Worm (Caenorhabditis elegans) whole organism, L4 larva: ENCODE measurements around the gene fbxa-80.
"Not testable (repeated sequence)": the region's sequence is repeated elsewhere in the genome, so short reads cannot be mapped to it uniquely, and the experiment has no call there.

Experiments used
- F37D6.2 ChIP-seq: sonication (generic microtip); optimal IDR thresholded peaks from 2 replicates; lab custom pipeline; 2016; ENCODE audit warnings: mild to moderate bottlenecking, missing genetic modification characterization, missing compliant biosample characterization
- F49E8.2 ChIP-seq: sonication (generic microtip); optimal IDR thresholded peaks from 2 replicates; lab custom pipeline; 2016; ENCODE audit warnings: missing compliant biosample characterization, mild to moderate bottlenecking, missing genetic modification characterization, borderline replicate concordance
- ZK546.5 ChIP-seq, 2 experiments: sonication (generic microtip); optimal IDR thresholded peaks; 2 replicates each; lab custom pipeline; 2017; ENCODE audit warnings: missing biosample characterization in 2 of 2, missing genetic modification characterization in 2 of 2
- aha-1 ChIP-seq: fragments of 150-350 bp; peaks from one replicate; lab custom pipeline; 2014; ENCODE audit warnings: missing biosample characterization, missing genetic modification characterization
- attf-4 ChIP-seq: sonication (generic microtip); optimal IDR thresholded peaks from 3 replicates; lab custom pipeline; 2017; ENCODE audit warnings: missing biosample characterization, missing genetic modification characterization
- ceh-32 ChIP-seq: sonication (generic microtip); optimal IDR thresholded peaks from 2 replicates; lab custom pipeline; 2016; ENCODE audit warnings: mild to moderate bottlenecking, missing genetic modification characterization, missing compliant biosample characterization; ENCODE audit not compliant: poor library complexity
- ceh-62 ChIP-seq: sonication (generic microtip); optimal IDR thresholded peaks from 2 replicates; lab custom pipeline; 2017; ENCODE audit warnings: missing biosample characterization, missing genetic modification characterization
- daf-12 ChIP-seq: fragments of 150-350 bp; optimal IDR thresholded peaks from 2 replicates; lab custom pipeline; 2014; ENCODE audit warnings: missing biosample characterization, missing genetic modification reagents, missing genetic modification characterization
- daf-16 ChIP-seq, 3 experiments: sonication (generic microtip); optimal IDR thresholded peaks; 2 replicates each; lab custom pipeline; 2016 to 2017; ENCODE audit warnings: missing genetic modification characterization in 3 of 3, missing genetic modification reagents in 3 of 3, mild to moderate bottlenecking in 2 of 3, missing compliant biosample characterization in 2 of 3, missing biosample characterization in 1 of 3, moderate library complexity in 1 of 3
- daf-19 ChIP-seq: fragments of 200-800 bp; sonication (Bioruptor generic); conservative IDR thresholded peaks from 2 replicates; pipeline ENCODE4 v1.3.6; 2022; ENCODE audit warnings: missing genetic modification characterization, missing compliant biosample characterization
- daf-8 ChIP-seq: fragments of 200-800 bp; sonication (Bioruptor generic); IDR thresholded peaks from 2 replicates; pipeline ENCODE4 v1.3.6; 2022; ENCODE audit warnings: missing genetic modification characterization, missing compliant biosample characterization
- dmd-6 ChIP-seq: fragments of 200-800 bp; sonication (Bioruptor generic); IDR thresholded peaks from 2 replicates; pipeline ENCODE4 v1.3.6; 2022; ENCODE audit warnings: missing genetic modification reagents, missing genetic modification characterization, missing compliant biosample characterization
- egl-27 ChIP-seq: sonication (generic microtip); optimal IDR thresholded peaks from 3 replicates; lab custom pipeline; 2017; ENCODE audit warnings: missing biosample characterization, missing genetic modification reagents, missing genetic modification characterization
- fkh-10 ChIP-seq: fragments of 150-350 bp; optimal IDR thresholded peaks from 2 replicates; lab custom pipeline; 2014; ENCODE audit warnings: missing biosample characterization, missing genetic modification reagents, missing genetic modification characterization
- hif-1 ChIP-seq, 2 experiments: sonication (generic microtip); optimal IDR thresholded peaks; 2 replicates each; lab custom pipeline; 2016 to 2017; ENCODE audit warnings: missing compliant biosample characterization in 2 of 2, missing genetic modification characterization in 2 of 2, missing genetic modification reagents in 2 of 2, missing genotype in 2 of 2, mild to moderate bottlenecking in 1 of 2
- hlh-11 ChIP-seq: fragments of 200-800 bp; sonication (Bioruptor generic); optimal IDR thresholded peaks from 2 replicates; lab custom pipeline; 2018; ENCODE audit warnings: mild to moderate bottlenecking, missing genetic modification characterization, missing compliant biosample characterization
- hmg-1.1 ChIP-seq: fragments of 200-800 bp; sonication (Bioruptor generic); IDR thresholded peaks from 2 replicates; pipeline ENCODE4 v1.3.6; 2022; ENCODE audit warnings: missing genetic modification reagents, missing genetic modification characterization, missing compliant biosample characterization
- lin-38 ChIP-seq: fragments of 200-800 bp; sonication (Bioruptor generic); IDR thresholded peaks from 2 replicates; pipeline ENCODE4 v1.3.6; 2022; ENCODE audit warnings: missing genetic modification reagents, missing genetic modification characterization, missing compliant biosample characterization
- lin-39 ChIP-seq: fragments of 150-350 bp; optimal IDR thresholded peaks from 2 replicates; lab custom pipeline; 2014; ENCODE audit warnings: missing biosample characterization, missing genetic modification reagents, missing genetic modification characterization
- lir-3 ChIP-seq: sonication (generic microtip); optimal IDR thresholded peaks from 2 replicates; lab custom pipeline; 2016; ENCODE audit warnings: mild to moderate bottlenecking, missing genetic modification characterization, missing compliant biosample characterization
- lsy-2 ChIP-seq, 2 experiments: fragments of 150-350 bp in 1 of 2; sonication (generic microtip) in 1 of 2; optimal IDR thresholded peaks; 2 replicates each; lab custom pipeline; 2014 to 2017; ENCODE audit warnings: missing biosample characterization in 2 of 2, missing genetic modification characterization in 2 of 2
- mep-1 ChIP-seq: fragments of 150-350 bp; sonication (generic microtip); optimal IDR thresholded peaks from 3 replicates; lab custom pipeline; 2014; ENCODE audit warnings: missing biosample characterization, missing genetic modification characterization
- mxl-3 ChIP-seq: fragments of 200-800 bp; sonication (Bioruptor generic); optimal IDR thresholded peaks from 2 replicates; lab custom pipeline; 2018; ENCODE audit warnings: mild to moderate bottlenecking, missing genetic modification characterization, missing compliant biosample characterization
- nhr-11 ChIP-seq: fragments of 150-350 bp; optimal IDR thresholded peaks from 2 replicates; lab custom pipeline; 2014; ENCODE audit warnings: missing biosample characterization, missing genetic modification characterization
- nhr-25 ChIP-seq: sonication (generic microtip); optimal IDR thresholded peaks from 2 replicates; lab custom pipeline; 2017; ENCODE audit warnings: missing genetic modification characterization, mild to moderate bottlenecking, missing compliant biosample characterization, antibody characterized with exemption, moderate library complexity, borderline replicate concordance; ENCODE audit not compliant: insufficient read depth
- nhr-28 ChIP-seq: fragments of 150-350 bp; optimal IDR thresholded peaks from 2 replicates; lab custom pipeline; 2014; ENCODE audit warnings: missing biosample characterization, missing genetic modification characterization
- nhr-42 ChIP-seq: fragments of 200-800 bp; sonication (Bioruptor generic); IDR thresholded peaks from 2 replicates; pipeline ENCODE4 v1.3.6; 2022; ENCODE audit warnings: missing genetic modification characterization, missing compliant biosample characterization
- nhr-6 ChIP-seq: fragments of 150-350 bp; optimal IDR thresholded peaks from 2 replicates; lab custom pipeline; 2014; ENCODE audit warnings: missing biosample characterization, missing genetic modification characterization
- nhr-77 ChIP-seq: fragments of 150-350 bp; optimal IDR thresholded peaks from 2 replicates; lab custom pipeline; 2014; ENCODE audit warnings: missing biosample characterization, missing genetic modification characterization
- pqm-1 ChIP-seq: sonication (generic microtip); optimal IDR thresholded peaks from 2 replicates; lab custom pipeline; 2017; ENCODE audit warnings: missing biosample characterization, missing genetic modification characterization
- rbr-2 ChIP-seq: sonication (generic microtip); optimal IDR thresholded peaks from 2 replicates; lab custom pipeline; 2016; ENCODE audit warnings: missing genotype, missing genetic modification characterization, missing compliant biosample characterization
- sdz-12 ChIP-seq: fragments of 200-800 bp; sonication (Bioruptor generic); optimal IDR thresholded peaks from 2 replicates; lab custom pipeline; 2018; ENCODE audit warnings: mild to moderate bottlenecking, missing genetic modification characterization, missing compliant biosample characterization
- set-16 ChIP-seq: fragments of 200-800 bp; sonication (Bioruptor generic); IDR thresholded peaks from 2 replicates; pipeline ENCODE4 v1.3.6; 2022; ENCODE audit warnings: missing genetic modification reagents, missing genetic modification characterization, missing compliant biosample characterization
- skn-1 ChIP-seq: fragments of 150-350 bp; optimal IDR thresholded peaks from 2 replicates; lab custom pipeline; 2014; ENCODE audit warnings: missing biosample characterization, missing genetic modification characterization
- unc-130 ChIP-seq: sonication (generic microtip); optimal IDR thresholded peaks from 2 replicates; lab custom pipeline; 2016; ENCODE audit warnings: missing genetic modification reagents, missing genetic modification characterization, missing compliant biosample characterization
- unc-39 ChIP-seq: sonication (generic microtip); optimal IDR thresholded peaks from 2 replicates; lab custom pipeline; 2017; ENCODE audit warnings: missing biosample characterization, missing genetic modification characterization
- zag-1 ChIP-seq: fragments of 150-350 bp; optimal IDR thresholded peaks from 2 replicates; lab custom pipeline; 2014; ENCODE audit warnings: missing biosample characterization, missing genetic modification characterization
- zip-11 ChIP-seq: fragments of 200-800 bp; sonication (Bioruptor generic); IDR thresholded peaks from 2 replicates; pipeline ENCODE4 v1.3.6; 2022; ENCODE audit warnings: missing genetic modification characterization, missing compliant biosample characterization

The fbxa-80 gene

ce11 chrIII:1315038-1315437, at the start of gene fbxa-80, which contains the start of gene fbxa-19:
fbxa-80 (minus strand) TSS chrIII:1315210.
fbxa-19 (plus strand) TSS chrIII:1315401.
- peak; percentile 46 for TF ChIP-seq dmd-6 (GFP tag; lab: Robert Waterston, UW)
- TF ChIP-seq F49E8.2 (tag; lab: Kevin White, UChicago): no peak
- TF ChIP-seq pqm-1 (tag; lab: Kevin White, UChicago): peak; percentile 80
- no peak for TF ChIP-seq lin-38 (GFP tag; lab: Robert Waterston, UW)
- no peak for TF ChIP-seq nhr-77 (tag; lab: Kevin White, UChicago)
- no peak for TF ChIP-seq hmg-1.1
- no peak for TF ChIP-seq ceh-62 (tag; lab: Kevin White, UChicago)
- TF ChIP-seq nhr-6 (tag; lab: Kevin White, UChicago): no peak
- no peak for TF ChIP-seq nhr-11
- no peak for TF ChIP-seq fkh-10 (GFP tag; lab: Kevin White, UChicago)
- TF ChIP-seq daf-12 (tag; lab: Kevin White, UChicago): no peak
- no peak for TF ChIP-seq zag-1 (tag; lab: Kevin White, UChicago)
- no peak for TF ChIP-seq skn-1 (tag; lab: Kevin White, UChicago)
- TF ChIP-seq daf-16 (GFP tag; optimal IDR thresholded peaks at IDR 0.05; lab: Kevin White, UChicago): no peak
- TF ChIP-seq daf-16 (tag; optimal IDR thresholded peaks at IDR 0.05; lab: Kevin White, UChicago): peak; percentile 56
- no peak for TF ChIP-seq ZK546.5 (tag; optimal IDR thresholded peaks at IDR 0.05; lab: Kevin White, UChicago)
- TF ChIP-seq nhr-28 (tag; lab: Kevin White, UChicago): peak; percentile 77
- TF ChIP-seq set-16 (GFP tag; lab: Robert Waterston, UW): no peak
- no peak for TF ChIP-seq mep-1 (tag; lab: Kevin White, UChicago)
- no peak for TF ChIP-seq lin-39 (tag; lab: Kevin White, UChicago)
- no peak for TF ChIP-seq lsy-2 (tag; optimal IDR thresholded peaks at IDR 0.05; lab: Kevin White, UChicago)
- no peak for TF ChIP-seq ceh-32 (tag; lab: Kevin White, UChicago)
- TF ChIP-seq zip-11 (GFP tag; lab: Robert Waterston, UW): no peak
- no peak for TF ChIP-seq unc-130 (GFP tag; lab: Kevin White, UChicago)
- no peak for TF ChIP-seq F37D6.2
- no peak for TF ChIP-seq nhr-25 (tag; lab: Kevin White, UChicago)
- peak; percentile 20 for TF ChIP-seq hlh-11

DNA sequence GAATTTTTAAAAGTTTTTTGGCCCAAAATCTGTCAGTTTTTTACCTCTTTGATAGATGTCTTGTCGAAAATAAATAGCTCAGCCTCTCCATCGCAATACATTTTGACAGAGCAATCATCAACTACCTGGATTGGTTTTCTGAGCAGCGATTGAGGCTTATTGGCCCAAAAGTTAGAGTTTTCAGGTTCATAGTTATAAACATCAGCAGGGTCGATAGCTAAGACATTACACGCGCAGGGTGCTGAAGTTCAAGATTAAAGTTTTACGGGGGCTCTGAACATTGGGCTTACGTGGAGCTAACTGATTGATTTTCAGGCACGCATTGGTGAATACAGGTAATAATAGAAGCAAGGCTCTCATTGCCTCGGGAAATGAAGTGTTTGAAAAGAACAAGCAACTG, 44.7 kb upstream of the fbxa-80 start, which contains the start of gene Y82E9BR.9:
TSS of gene Y82E9BR.9 (minus strand) at position 101 of the 400 bp plus-strand sequence.
- no peak for TF ChIP-seq aha-1
- TF ChIP-seq egl-27 (tag; lab: Kevin White, UChicago): no peak
- no peak for TF ChIP-seq daf-8 (GFP tag; lab: Robert Waterston, UW)
- TF ChIP-seq attf-4: no peak
- TF ChIP-seq hif-1 (tag; optimal IDR thresholded peaks at IDR 0.05; lab: Kevin White, UChicago): no peak
- TF ChIP-seq mxl-3 (GFP tag; lab: Kevin White, UChicago): no peak
- no peak for TF ChIP-seq daf-19 (GFP tag; lab: Robert Waterston, UW)
- TF ChIP-seq nhr-42 (GFP tag; lab: Robert Waterston, UW): no peak
- no peak for TF ChIP-seq lir-3 (tag; lab: Kevin White, UChicago)
- TF ChIP-seq unc-39: no peak

DNA sequence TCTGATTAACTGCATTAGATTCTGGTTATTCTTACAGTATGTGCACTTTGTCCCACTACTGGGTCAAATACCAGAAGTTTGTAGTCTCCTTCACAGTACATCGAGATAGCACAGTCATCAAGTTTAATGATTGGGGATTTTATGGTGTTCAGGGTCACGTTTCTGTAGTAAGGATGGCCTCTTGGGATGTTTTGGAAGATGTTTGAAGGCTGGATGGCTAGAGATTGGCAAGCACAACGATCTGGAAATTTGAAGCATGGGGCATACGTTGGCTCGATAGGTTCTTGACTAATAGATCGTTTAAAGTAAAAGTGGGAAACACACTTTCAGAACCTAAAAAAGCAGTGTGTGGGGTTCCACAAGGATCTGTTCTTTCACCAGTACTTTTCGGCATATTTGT, 43.0 kb upstream of the fbxa-80 start, which contains the start of gene Y82E9BR.8:
TSS of gene Y82E9BR.8 (minus strand) at position 101 of the 400 bp plus-strand sequence.
- not testable (repeated sequence) for TF ChIP-seq sdz-12 (GFP tag; lab: Kevin White, UChicago); skn-1 (tag; lab: Kevin White, UChicago); rbr-2 (tag; lab: Kevin White, UChicago)
